Worm (Caenorhabditis elegans) whole organism, early embryonic: ENCODE results near the gene T11F9.14.
"Not testable (repeated sequence)": the region's sequence is repeated elsewhere in the genome, so short reads cannot be mapped to it uniquely, and the experiment has no call there.

Source experiments
- B0310.2 ChIP-seq: sonication (generic microtip); optimal IDR thresholded peaks from 2 replicates; lab custom pipeline; 2016; ENCODE audit warnings: mild to moderate bottlenecking, missing genetic modification characterization, missing compliant biosample characterization
- F13C5.2 ChIP-seq: sonication (generic microtip); optimal IDR thresholded peaks from 2 replicates; lab custom pipeline; 2017; ENCODE audit warnings: mild to moderate bottlenecking, missing genetic modification characterization, inconsistent platforms, missing compliant biosample characterization
- aly-1 ChIP-seq: sonication (generic microtip); optimal IDR thresholded peaks from 2 replicates; lab custom pipeline; 2016; ENCODE audit warnings: missing genetic modification characterization, missing compliant biosample characterization
- ama-1 ChIP-seq: fragments of 150-350 bp; optimal IDR thresholded peaks from 2 replicates; lab custom pipeline; 2014
- ceh-13 ChIP-seq: fragments of 200-800 bp; sonication (Bioruptor generic); optimal IDR thresholded peaks from 2 replicates; lab custom pipeline; 2018; ENCODE audit warnings: mild to moderate bottlenecking, missing genetic modification characterization, missing compliant biosample characterization
- ceh-36 ChIP-seq: sonication (generic microtip); optimal IDR thresholded peaks from 2 replicates; lab custom pipeline; 2016; ENCODE audit warnings: missing genetic modification characterization, inconsistent platforms, missing compliant biosample characterization
- ets-7 ChIP-seq: sonication (generic microtip); optimal IDR thresholded peaks from 2 replicates; lab custom pipeline; 2016; ENCODE audit warnings: missing genotype, missing genetic modification characterization, missing compliant biosample characterization
- flt-1 ChIP-seq: fragments of 200-800 bp; sonication (Bioruptor generic); IDR thresholded peaks from 2 replicates; pipeline ENCODE4 v1.3.6; 2022; ENCODE audit warnings: missing genetic modification characterization, missing compliant biosample characterization
- hmbx-1 ChIP-seq: sonication (generic microtip); optimal IDR thresholded peaks from 2 replicates; lab custom pipeline; 2016; ENCODE audit warnings: mild to moderate bottlenecking, missing genetic modification characterization, missing compliant biosample characterization
- hmg-4 ChIP-seq: fragments of 200-800 bp; sonication (Bioruptor generic); optimal IDR thresholded peaks from 2 replicates; lab custom pipeline; 2018; ENCODE audit warnings: mild to moderate bottlenecking, missing genetic modification characterization, missing compliant biosample characterization
- hnd-1 ChIP-seq: sonication (generic microtip); optimal IDR thresholded peaks from 2 replicates; lab custom pipeline; 2016; ENCODE audit warnings: missing genetic modification characterization, missing compliant biosample characterization
- pes-1 ChIP-seq: fragments of 200-800 bp; sonication (Bioruptor generic); IDR thresholded peaks from 2 replicates; pipeline ENCODE4 v1.3.6; 2022; ENCODE audit warnings: missing genetic modification reagents, missing genetic modification characterization, missing compliant biosample characterization
- scrt-1 ChIP-seq: fragments of 200-800 bp; sonication (Bioruptor generic); IDR thresholded peaks from 2 replicates; pipeline ENCODE4 v1.3.6; 2022; ENCODE audit warnings: missing genetic modification characterization, missing compliant biosample characterization
- sea-1 ChIP-seq: fragments of 200-800 bp; sonication (Bioruptor generic); conservative IDR thresholded peaks from 2 replicates; pipeline ENCODE4 v1.3.6; 2022; ENCODE audit warnings: missing genetic modification characterization, missing compliant biosample characterization
- tbx-11 ChIP-seq: fragments of 200-800 bp; sonication (Bioruptor generic); IDR thresholded peaks from 2 replicates; pipeline ENCODE4 v1.3.6; 2022; ENCODE audit warnings: missing genetic modification characterization, missing compliant biosample characterization
- tbx-37 ChIP-seq: fragments of 200-800 bp; sonication (Bioruptor generic); conservative IDR thresholded peaks from 2 replicates; pipeline ENCODE4 v1.3.6; 2022; ENCODE audit warnings: missing genetic modification reagents, missing genetic modification characterization, missing compliant biosample characterization
- tra-4 ChIP-seq: sonication (generic microtip); optimal IDR thresholded peaks from 2 replicates; lab custom pipeline; 2017; ENCODE audit warnings: missing genetic modification characterization, missing compliant biosample characterization

Gene T11F9.14

DNA sequence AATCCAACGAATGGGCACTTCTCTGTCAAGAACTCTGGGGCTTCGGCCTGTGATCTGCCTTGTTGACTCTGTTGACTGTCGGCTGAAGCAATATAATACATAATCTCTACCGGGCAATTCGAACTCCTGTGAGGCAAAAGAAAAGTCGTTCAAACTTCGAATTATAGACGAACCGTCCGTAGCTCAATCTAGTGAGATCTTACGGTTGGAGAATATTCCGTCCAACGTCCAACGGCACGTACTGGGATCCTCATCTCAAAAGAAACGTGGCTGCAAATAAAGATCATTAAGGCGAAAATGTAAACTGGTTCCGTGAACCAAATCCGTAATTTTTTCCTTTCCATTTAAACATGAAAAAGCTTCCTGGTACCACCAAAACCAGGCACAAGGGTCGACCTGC is at the start of gene T11F9.14:
TSS of gene T11F9.14 (minus strand) at position 101 of the 400 bp plus-strand sequence.
- TF ChIP-seq tbx-11 (GFP tag; lab: Robert Waterston, UW); ets-7 (tag; lab: Kevin White, UChicago); B0310.2 (tag; lab: Kevin White, UChicago): not testable (repeated sequence)

DNA sequence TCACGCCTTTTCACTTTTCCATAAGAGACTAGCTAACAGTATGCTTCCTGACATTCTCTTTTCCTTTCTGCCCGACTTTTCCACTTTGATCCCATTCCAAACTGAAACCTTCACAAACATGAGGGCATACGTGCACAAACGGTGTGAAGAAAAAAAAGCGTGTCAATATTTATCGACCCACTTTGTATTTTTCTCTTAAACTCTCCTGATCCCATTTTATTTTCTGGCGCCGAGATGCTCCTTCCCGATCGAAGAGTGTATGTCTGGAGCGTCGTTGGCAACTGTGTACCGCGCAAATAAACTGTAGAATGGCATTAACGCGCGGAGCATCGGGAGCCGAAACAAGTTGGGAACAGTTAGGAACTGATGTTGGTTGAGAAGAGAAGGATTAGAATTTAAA is 48.9 kb upstream of the T11F9.14 start:
- TF ChIP-seq flt-1 (GFP tag; lab: Robert Waterston, UW) (no peak), ceh-13 (no peak), scrt-1 (GFP tag; lab: Robert Waterston, UW) (no peak), B0310.2 (tag; lab: Kevin White, UChicago) (no peak), ceh-36 (tag; lab: Kevin White, UChicago) (no peak), sea-1 (no peak), tbx-11 (GFP tag; lab: Robert Waterston, UW) (no peak), tbx-37 (GFP tag; lab: Robert Waterston, UW) (no peak), F13C5.2 (no peak), hmbx-1 (tag; lab: Kevin White, UChicago) (no peak), hnd-1 (tag; lab: Kevin White, UChicago) (no peak), aly-1 (tag; lab: Kevin White, UChicago) (no peak), hmg-4 (GFP tag; lab: Kevin White, UChicago) (no peak), ama-1 (lab: Kevin White, UChicago) (no peak)

DNA sequence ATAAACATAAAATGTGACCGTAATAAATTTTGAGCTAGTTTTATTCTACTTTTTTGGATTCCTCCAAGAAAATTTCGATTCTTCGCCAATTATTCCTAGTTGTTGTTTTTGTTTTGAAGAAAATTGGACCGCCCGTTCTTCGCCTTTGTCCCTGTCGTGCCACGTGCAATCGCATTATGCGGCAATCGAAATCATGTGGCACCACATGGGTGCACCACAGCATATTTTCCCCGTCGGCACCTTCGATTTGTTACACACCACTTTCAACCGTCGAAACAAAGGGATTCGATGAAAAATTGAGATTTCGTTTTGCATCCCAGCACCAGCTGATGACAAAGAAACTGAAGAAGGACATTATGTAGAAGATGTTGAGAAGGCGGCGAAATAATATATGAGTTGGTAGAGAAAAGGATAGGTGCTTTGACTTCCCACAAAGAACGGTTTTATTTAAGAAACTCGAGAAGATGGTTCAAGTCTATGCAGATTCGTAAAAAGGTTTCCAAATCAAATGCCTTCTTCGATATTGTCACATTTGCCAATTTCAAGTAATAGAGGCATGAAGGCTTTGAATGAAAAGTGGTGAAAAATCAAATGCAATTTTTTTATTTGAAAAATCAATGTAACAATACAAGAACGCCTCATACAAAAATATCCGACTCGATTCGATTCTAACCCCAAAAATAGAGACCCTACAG is 48.1 kb upstream of the T11F9.14 start:
- TF ChIP-seq scrt-1 (GFP tag; lab: Robert Waterston, UW) (0 out of 2 replicates have a peak, but pooled peaks have one; percentile 26), F13C5.2 (no peak)

DNA sequence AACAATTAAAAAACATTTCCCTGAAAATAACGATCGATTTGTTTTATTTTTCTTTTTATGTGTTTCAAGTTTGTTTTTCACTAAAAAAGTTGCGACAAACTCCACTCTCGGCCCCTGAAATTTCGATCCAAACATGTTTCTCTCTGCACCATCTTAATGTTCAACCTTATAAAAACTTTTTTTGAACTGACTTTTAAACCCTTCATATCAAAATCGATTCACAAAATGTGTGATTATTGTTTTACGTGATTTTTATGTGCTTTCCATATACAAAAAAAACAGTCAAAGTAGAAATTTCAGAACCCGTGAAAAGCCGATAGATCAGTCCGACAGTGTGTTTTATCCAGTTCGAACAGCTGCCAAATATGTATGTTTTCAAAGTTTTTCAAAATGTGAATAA is 46.9 kb upstream of the T11F9.14 start, which contains the start of gene ccch-1:
TSS of gene ccch-1 (plus strand) at position 301 of the 400 bp plus-strand sequence.
- TF ChIP-seq pes-1 (GFP tag; lab: Robert Waterston, UW) (no peak), ceh-36 (tag; lab: Kevin White, UChicago) (no peak), tbx-11 (GFP tag; lab: Robert Waterston, UW) (no peak), ets-7 (tag; lab: Kevin White, UChicago) (no peak), ceh-13 (no peak), aly-1 (tag; lab: Kevin White, UChicago) (no peak), B0310.2 (tag; lab: Kevin White, UChicago) (no peak), F13C5.2 (no peak), hmbx-1 (tag; lab: Kevin White, UChicago) (no peak), tra-4 (tag; lab: Kevin White, UChicago) (no peak), tbx-37 (GFP tag; lab: Robert Waterston, UW) (no peak), flt-1 (GFP tag; lab: Robert Waterston, UW) (no peak), sea-1 (no peak), hnd-1 (tag; lab: Kevin White, UChicago) (no peak), ama-1 (lab: Kevin White, UChicago) (no peak), scrt-1 (GFP tag; lab: Robert Waterston, UW) (no peak), hmg-4 (GFP tag; lab: Kevin White, UChicago) (no peak)

DNA sequence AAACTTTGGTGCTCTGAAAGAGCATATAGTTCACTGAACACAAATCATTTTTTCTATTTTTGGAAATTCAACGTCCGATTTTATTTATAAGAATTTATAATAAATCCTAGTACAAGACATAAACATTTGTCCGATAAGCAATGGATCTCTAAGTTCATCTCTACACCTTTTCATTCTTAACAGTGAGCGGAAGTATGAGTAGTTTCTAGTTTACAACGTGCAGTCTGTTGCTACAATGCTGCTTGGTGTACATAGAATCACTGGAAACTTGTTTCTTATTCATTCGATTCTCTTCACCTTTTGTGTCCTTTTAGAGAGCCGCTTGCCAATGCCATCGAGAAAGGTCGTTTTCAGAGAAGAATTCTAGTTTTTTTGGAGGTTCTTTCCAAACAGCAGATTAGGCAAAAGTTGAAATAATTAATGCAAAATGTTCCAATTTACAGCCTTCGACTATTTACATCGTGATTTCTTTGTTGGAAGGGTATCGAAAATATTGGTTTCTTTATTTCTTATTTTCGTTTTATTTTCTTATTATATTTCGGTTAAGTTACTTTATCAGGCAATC is 46.4 kb upstream of the T11F9.14 start:
- TF ChIP-seq hmg-4 (GFP tag; lab: Kevin White, UChicago) (no peak), flt-1 (GFP tag; lab: Robert Waterston, UW) (no peak), ets-7 (tag; lab: Kevin White, UChicago) (no peak), sea-1 (no peak), tbx-11 (GFP tag; lab: Robert Waterston, UW) (no peak), hnd-1 (tag; lab: Kevin White, UChicago) (no peak), ceh-13 (no peak), ceh-36 (tag; lab: Kevin White, UChicago) (no peak), B0310.2 (tag; lab: Kevin White, UChicago) (no peak), tra-4 (tag; lab: Kevin White, UChicago) (no peak), hmbx-1 (tag; lab: Kevin White, UChicago) (no peak), scrt-1 (GFP tag; lab: Robert Waterston, UW) (no peak), tbx-37 (GFP tag; lab: Robert Waterston, UW) (no peak), aly-1 (tag; lab: Kevin White, UChicago) (no peak), ama-1 (lab: Kevin White, UChicago) (no peak), pes-1 (GFP tag; lab: Robert Waterston, UW) (no peak), F13C5.2 (no peak)

DNA sequence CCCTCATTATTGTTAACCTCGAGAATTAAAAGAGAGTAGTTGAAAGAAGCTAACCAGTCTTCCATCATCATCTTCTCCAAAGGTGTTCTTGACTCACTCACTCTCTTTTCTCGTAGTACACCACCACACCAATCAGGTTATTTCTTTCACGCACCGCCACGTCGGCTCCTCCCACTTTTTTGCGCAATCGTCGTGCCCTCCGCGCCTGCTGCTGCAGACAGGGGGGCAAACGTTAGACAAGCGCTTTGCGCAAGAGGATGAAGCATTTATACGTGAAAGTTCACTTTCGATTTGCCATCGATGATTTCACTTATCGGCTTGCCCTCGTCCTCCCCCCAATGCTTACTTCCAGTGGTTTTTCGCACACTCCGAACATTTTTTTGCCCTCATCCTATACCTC is 44.7 kb upstream of the T11F9.14 start:
- no peak for TF ChIP-seq F13C5.2
- no peak for TF ChIP-seq B0310.2 (tag; lab: Kevin White, UChicago)
- no peak for TF ChIP-seq sea-1
- no peak for TF ChIP-seq aly-1 (tag; lab: Kevin White, UChicago)
- TF ChIP-seq scrt-1 (GFP tag; lab: Robert Waterston, UW), result no peak
- no peak for TF ChIP-seq hmg-4 (GFP tag; lab: Kevin White, UChicago)
- TF ChIP-seq flt-1 (GFP tag; lab: Robert Waterston, UW), result no peak
- no peak for TF ChIP-seq tbx-11 (GFP tag; lab: Robert Waterston, UW)
- TF ChIP-seq tra-4 (tag; lab: Kevin White, UChicago), result no peak
- no peak for TF ChIP-seq ceh-36 (tag; lab: Kevin White, UChicago)
- no peak for TF ChIP-seq ceh-13
- TF ChIP-seq ets-7 (tag; lab: Kevin White, UChicago), result no peak
- no peak for TF ChIP-seq hnd-1 (tag; lab: Kevin White, UChicago)
- no peak for TF ChIP-seq pes-1 (GFP tag; lab: Robert Waterston, UW)
- TF ChIP-seq tbx-37 (GFP tag; lab: Robert Waterston, UW), result no peak
- TF ChIP-seq hmbx-1 (tag; lab: Kevin White, UChicago), result no peak
- no peak for TF ChIP-seq ama-1 (lab: Kevin White, UChicago)
